Fruit fly (Drosophila melanogaster) whole organism, adult: ENCODE measurements around the gene CG15368.

ENCODE experiments used
- Clk ChIP-seq: fragments of 200-800 bp; sonication (Bioruptor generic); optimal IDR thresholded peaks from 2 replicates; lab custom pipeline; 2017; ENCODE audit warnings: missing biosample characterization, missing genetic modification characterization
- Crg-1 ChIP-seq: fragments of 200-800 bp; sonication (Bioruptor generic); optimal IDR thresholded peaks from 2 replicates; lab custom pipeline; 2016; ENCODE audit warnings: missing biosample characterization, missing genetic modification characterization
- kay ChIP-seq: fragments of 200-800 bp; sonication (Bioruptor generic); peaks from one replicate; lab custom pipeline; 2016; ENCODE audit warnings: missing biosample characterization, missing genetic modification characterization, borderline replicate concordance
- ovo ChIP-seq: fragments of 200-800 bp; sonication (Bioruptor generic); optimal IDR thresholded peaks from 2 replicates; lab custom pipeline; 2016; ENCODE audit warnings: missing biosample characterization, missing genetic modification characterization
- pad ChIP-seq: fragments of 200-800 bp; sonication (Bioruptor generic); optimal IDR thresholded peaks from 3 replicates; lab custom pipeline; 2017; ENCODE audit warnings: missing biosample characterization, missing genetic modification characterization, mild to moderate bottlenecking, moderate library complexity, missing genetic modification reagents
- tj ChIP-seq: fragments of 200-800 bp; sonication (Bioruptor generic); optimal IDR thresholded peaks from 3 replicates; lab custom pipeline; 2017; ENCODE audit warnings: missing biosample characterization, mild to moderate bottlenecking, missing genetic modification characterization, moderate library complexity
- toe ChIP-seq: fragments of 200-800 bp; sonication (Bioruptor generic); optimal IDR thresholded peaks from 2 replicates; lab custom pipeline; 2016; ENCODE audit warnings: missing biosample characterization, missing genetic modification characterization

dm6 chrX:9252051-9252708, 36.6 kb downstream of the CG15368 start:
- TF ChIP-seq toe (GFP tag; lab: Kevin White, UChicago) (no peak), tj (GFP tag; lab: Kevin White, UChicago) (no peak), pad (GFP tag; lab: Kevin White, UChicago) (no peak), kay (GFP tag; lab: Kevin White, UChicago) (no peak), Crg-1 (GFP tag; lab: Kevin White, UChicago) (no peak), ovo (GFP tag; lab: Kevin White, UChicago) (no peak), Clk (GFP tag; lab: Kevin White, UChicago) (no peak)
